Fruit fly (Drosophila melanogaster) whole organism: ENCODE measurements around the gene srw.

ENCODE experiments used
- CG8478 ChIP-seq: fragments of >200 bp; optimal IDR thresholded peaks from 2 replicates; lab custom pipeline; 2018; ENCODE audit warnings: inconsistent platforms
- Dll ChIP-seq: fragments of >200 bp; optimal IDR thresholded peaks from 2 replicates; lab custom pipeline; 2017
- EcR ChIP-seq, 2 experiments: fragments of >200 bp; optimal IDR thresholded peaks; 2 replicates each; lab custom pipeline; 2017; ENCODE audit warnings: missing biosample characterization in 2 of 2, missing genetic modification characterization in 2 of 2, missing genetic modification reagents in 2 of 2
- pan ChIP-seq: fragments of >200 bp; optimal IDR thresholded peaks from 2 replicates; lab custom pipeline; 2017
- psq ChIP-seq: fragments of >200 bp; optimal IDR thresholded peaks from 2 replicates; lab custom pipeline; 2017
- usp ChIP-seq: fragments of >200 bp; optimal IDR thresholded peaks from 2 replicates; lab custom pipeline; 2017; ENCODE audit warnings: missing biosample characterization, missing genetic modification characterization, mixed read lengths

srw gene

DNA sequence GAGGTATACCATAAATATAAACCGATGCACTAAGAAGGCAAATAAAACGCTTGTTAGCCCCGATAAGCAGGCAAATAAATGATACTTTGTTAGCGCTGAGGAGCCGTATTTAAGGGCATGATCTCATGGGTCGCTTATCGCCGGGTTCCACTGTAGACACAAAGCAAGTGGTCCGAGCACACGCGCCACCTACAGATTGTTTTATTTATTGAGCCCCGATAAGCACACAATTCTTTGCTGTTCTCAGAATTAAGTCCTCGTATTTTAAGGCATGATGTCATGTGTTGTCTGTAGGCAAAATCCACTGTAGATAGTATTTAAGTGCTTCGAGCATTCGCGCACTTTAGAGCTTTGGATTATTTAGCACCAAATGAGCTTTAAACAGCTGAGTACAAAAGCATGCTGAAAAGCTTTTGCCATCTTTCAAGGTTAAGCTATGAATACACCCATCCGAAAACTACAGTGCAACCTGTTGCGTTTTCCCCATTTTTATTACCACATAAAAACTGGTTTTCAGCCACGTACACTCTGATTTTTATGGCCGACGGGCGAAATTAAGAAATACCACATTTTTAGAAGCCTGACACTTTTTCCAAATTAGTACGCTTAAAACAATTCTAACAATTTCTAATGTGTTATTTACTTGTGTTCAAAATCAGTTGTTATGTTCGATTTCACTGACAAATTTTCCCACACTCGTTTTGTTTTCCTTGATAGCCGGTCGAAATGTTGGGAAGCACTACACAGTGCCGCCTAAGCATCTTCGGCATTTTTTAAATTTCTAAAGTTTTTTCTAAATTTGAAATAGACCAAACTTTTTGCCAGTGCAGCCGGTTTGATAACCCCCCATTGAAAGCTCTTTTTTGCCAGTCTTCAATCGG is 43.6 kb downstream of the srw start, which contains the start of gene Sqor:
TSS of gene Sqor (plus strand) at position 732 of the 881 bp plus-strand sequence.
- TF ChIP-seq psq (lab: Kevin White, UChicago) (no peak), pan (lab: Kevin White, UChicago) (no peak), CG8478 (lab: Kevin White, UChicago) (no peak), Dll (lab: Kevin White, UChicago) (no peak), usp (GFP tag; lab: Kevin White, UChicago) (no peak), EcR (GFP tag; optimal IDR thresholded peaks at IDR 0.05; lab: Kevin White, UChicago) (no peak)

DNA sequence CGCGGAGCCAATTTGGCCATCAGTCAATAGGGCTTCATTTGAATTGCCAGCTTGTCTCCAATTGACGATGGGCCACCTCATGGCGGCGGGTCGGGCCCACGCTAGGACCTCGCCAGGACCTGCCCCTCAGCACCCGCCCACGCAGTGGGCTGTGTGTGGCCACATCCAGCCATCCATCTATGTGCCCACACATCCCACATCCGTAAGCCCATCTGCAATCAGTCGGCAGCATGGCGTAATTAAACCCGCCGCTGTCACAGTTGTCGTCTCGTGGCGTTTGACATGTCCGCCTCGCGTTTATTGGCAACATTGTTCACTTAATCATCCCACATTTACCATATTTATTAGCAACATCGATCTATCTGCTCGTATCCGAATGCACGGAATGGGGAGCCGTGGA is 45.1 kb downstream of the srw start:
- no peak for TF ChIP-seq CG8478 (lab: Kevin White, UChicago)
- no peak for TF ChIP-seq Dll (lab: Kevin White, UChicago)

DNA sequence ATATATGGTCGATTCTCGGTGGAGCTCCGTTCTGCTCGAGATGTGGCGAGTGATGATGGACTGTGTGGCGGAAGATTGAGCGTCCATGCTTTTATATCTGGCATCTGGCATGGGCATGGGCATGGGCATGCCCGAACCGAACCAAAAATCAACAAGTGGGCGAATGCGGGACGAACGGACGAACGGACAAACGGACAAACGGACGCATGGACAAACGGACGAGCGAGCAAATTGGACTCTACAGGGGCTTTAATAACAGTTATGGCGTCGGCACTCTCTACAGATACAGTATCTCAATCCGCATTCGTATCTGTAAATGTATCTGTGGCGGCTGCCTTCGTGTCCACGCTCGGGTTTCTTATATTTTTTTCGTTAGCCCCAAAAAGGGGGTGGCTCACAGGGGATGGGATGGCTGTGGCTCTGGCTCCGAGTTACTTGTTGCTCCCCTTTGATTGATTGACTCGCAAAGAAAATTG is 47.1 kb downstream of the srw start, which contains the start of gene ImpL2:
TSS of gene ImpL2 (minus strand) at position 51 of the 476 bp plus-strand sequence.
- no peak for TF ChIP-seq usp (GFP tag; lab: Kevin White, UChicago)
- no peak for TF ChIP-seq EcR (GFP tag; optimal IDR thresholded peaks at IDR 0.05; lab: Kevin White, UChicago)
- no peak for TF ChIP-seq psq (lab: Kevin White, UChicago)
- no peak for TF ChIP-seq CG8478 (lab: Kevin White, UChicago)
- TF ChIP-seq pan (lab: Kevin White, UChicago), result no peak
- no peak for TF ChIP-seq Dll (lab: Kevin White, UChicago)

DNA sequence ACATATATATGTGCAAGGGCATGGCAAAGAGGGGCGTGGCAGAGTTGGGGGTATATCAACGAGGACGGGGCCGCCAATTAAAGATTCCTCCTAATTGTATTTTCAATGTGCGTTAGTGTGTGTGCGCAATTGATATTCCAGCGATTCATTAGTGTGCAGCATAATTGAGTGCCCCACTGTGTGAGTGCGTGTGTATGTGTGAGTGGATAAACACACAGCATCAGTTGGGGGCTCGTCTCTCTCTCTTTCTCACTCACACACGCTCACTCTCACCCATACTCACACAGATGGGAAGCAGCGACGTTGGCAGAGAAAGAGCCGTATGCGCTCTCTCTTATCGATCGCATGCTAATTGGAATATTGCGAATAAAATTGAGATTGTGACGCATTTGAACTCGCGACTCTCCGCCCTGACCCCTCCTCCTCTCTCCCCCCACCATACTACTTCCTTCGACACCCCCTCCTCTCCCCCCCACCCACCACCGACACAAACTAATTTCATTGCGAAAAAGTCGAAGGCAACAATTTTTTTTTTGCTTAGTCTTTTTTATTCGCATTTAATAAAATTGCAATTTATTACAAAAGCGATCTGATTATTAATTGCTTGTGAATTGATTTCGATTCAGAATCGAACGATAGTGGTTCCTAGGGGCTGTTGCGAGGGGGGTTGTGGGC is 49.5 kb downstream of the srw start:
- TF ChIP-seq CG8478 (lab: Kevin White, UChicago) (no peak), Dll (lab: Kevin White, UChicago) (no peak), psq (lab: Kevin White, UChicago) (no peak), EcR (GFP tag; optimal IDR thresholded peaks at IDR 0.05; lab: Kevin White, UChicago) (no peak), usp (GFP tag; lab: Kevin White, UChicago) (no peak), pan (lab: Kevin White, UChicago) (no peak)
